Worm (Caenorhabditis elegans) whole organism, young adult: ENCODE measurements around the gene Y37E11AL.2.
A peak's percentile ranks its signal among the peaks of the same experiment; 100 is the strongest.

Experiments used
- B0336.3 ChIP-seq: fragments of 200-800 bp; sonication (Bioruptor generic); IDR thresholded peaks from 2 replicates; pipeline ENCODE4 v1.3.6; 2022; ENCODE audit warnings: missing genetic modification characterization, missing compliant biosample characterization
- F37B4.10 ChIP-seq: fragments of 200-800 bp; sonication (Bioruptor generic); IDR thresholded peaks from 2 replicates; pipeline ENCODE4 v1.3.6; 2022; ENCODE audit warnings: missing genetic modification characterization, missing compliant biosample characterization
- F57C9.4 ChIP-seq: sonication (generic microtip); optimal IDR thresholded peaks from 2 replicates; lab custom pipeline; 2017; ENCODE audit warnings: mild to moderate bottlenecking, missing genetic modification characterization, missing compliant biosample characterization
- K11D2.4 ChIP-seq: fragments of 200-800 bp; sonication (Bioruptor generic); IDR thresholded peaks from 2 replicates; pipeline ENCODE4 v1.3.6; 2022; ENCODE audit warnings: missing genetic modification reagents, missing genetic modification characterization, missing compliant biosample characterization
- T26A5.8 ChIP-seq: sonication (generic microtip); optimal IDR thresholded peaks from 2 replicates; lab custom pipeline; 2016; ENCODE audit warnings: missing genetic modification characterization, missing compliant biosample characterization
- Y56A3A.18 ChIP-seq: fragments of 200-800 bp; sonication (Bioruptor generic); IDR thresholded peaks from 2 replicates; pipeline ENCODE4 v1.3.6; 2022; ENCODE audit warnings: missing genetic modification reagents, missing genetic modification characterization, missing compliant biosample characterization
- Y67H2A.10 ChIP-seq: fragments of 200-800 bp; sonication (Bioruptor generic); conservative IDR thresholded peaks from 2 replicates; pipeline ENCODE4 v1.3.6; 2022; ENCODE audit warnings: missing genetic modification reagents, missing genetic modification characterization, missing compliant biosample characterization
- ama-1 ChIP-seq, 3 experiments: fragments of 150-350 bp in 1 of 3; sonication (generic microtip) in 2 of 3; optimal IDR thresholded peaks; 2 replicates each; lab custom pipeline; 2014 to 2018; ENCODE audit warnings: missing biosample characterization in 2 of 3, missing genetic modification characterization in 2 of 3, missing genetic modification reagents in 2 of 3
- aptf-2 ChIP-seq: fragments of 200-800 bp; sonication (Bioruptor generic); conservative IDR thresholded peaks from 2 replicates; pipeline ENCODE4 v1.3.6; 2022; ENCODE audit warnings: missing genetic modification reagents, missing genetic modification characterization, missing compliant biosample characterization
- attf-3 ChIP-seq: fragments of 200-800 bp; sonication (Bioruptor generic); conservative IDR thresholded peaks from 2 replicates; pipeline ENCODE4 v1.3.6; 2022; ENCODE audit warnings: missing genetic modification reagents, missing genetic modification characterization, missing compliant biosample characterization
- attf-5 ChIP-seq: fragments of 200-800 bp; sonication (Bioruptor generic); optimal IDR thresholded peaks from 2 replicates; lab custom pipeline; 2018; ENCODE audit warnings: mild to moderate bottlenecking, missing genetic modification characterization, missing compliant biosample characterization
- ccch-3 ChIP-seq: fragments of 200-800 bp; sonication (Bioruptor generic); optimal IDR thresholded peaks from 2 replicates; lab custom pipeline; 2018; ENCODE audit warnings: mild to moderate bottlenecking, missing genetic modification characterization, missing compliant biosample characterization
- ceh-100 ChIP-seq: fragments of 200-800 bp; sonication (Bioruptor generic); IDR thresholded peaks from 2 replicates; pipeline ENCODE4 v1.3.6; 2022; ENCODE audit warnings: missing genetic modification reagents, missing genetic modification characterization, missing compliant biosample characterization
- ceh-27 ChIP-seq: fragments of 200-800 bp; sonication (Bioruptor generic); optimal IDR thresholded peaks from 2 replicates; lab custom pipeline; 2018; ENCODE audit warnings: mild to moderate bottlenecking, missing genetic modification characterization, moderate library complexity, missing compliant biosample characterization
- ceh-91 ChIP-seq: fragments of 200-800 bp; sonication (Bioruptor generic); IDR thresholded peaks from 2 replicates; pipeline ENCODE4 v1.3.6; 2022; ENCODE audit warnings: missing genetic modification reagents, missing genetic modification characterization, missing compliant biosample characterization
- chd-7 ChIP-seq: sonication (generic microtip); optimal IDR thresholded peaks from 2 replicates; lab custom pipeline; 2016; ENCODE audit warnings: mild to moderate bottlenecking, missing genetic modification characterization, moderate library complexity, missing compliant biosample characterization
- dpl-1 ChIP-seq: fragments of 150-350 bp; optimal IDR thresholded peaks from 2 replicates; lab custom pipeline; 2014; ENCODE audit warnings: missing biosample characterization, missing genetic modification reagents, missing genetic modification characterization
- him-1 ChIP-seq: sonication (generic microtip); optimal IDR thresholded peaks from 2 replicates; lab custom pipeline; 2016; ENCODE audit warnings: missing genotype, missing genetic modification reagents, missing genetic modification characterization, missing compliant biosample characterization
- lin-26 ChIP-seq: fragments of 200-800 bp; sonication (Bioruptor generic); IDR thresholded peaks from 2 replicates; pipeline ENCODE4 v1.3.6; 2022; ENCODE audit warnings: missing genetic modification reagents, missing genetic modification characterization, missing compliant biosample characterization
- lin-35 ChIP-seq, 3 experiments: fragments of 150-350 bp in 2 of 3; sonication (generic microtip) in 1 of 3; optimal IDR thresholded peaks; 2 replicates each; lab custom pipeline; 2014 to 2018; ENCODE audit warnings: missing biosample characterization in 3 of 3, missing genetic modification characterization in 3 of 3, missing genetic modification reagents in 3 of 3
- lin-54 ChIP-seq: fragments of 200-800 bp; sonication (Bioruptor generic); optimal IDR thresholded peaks from 2 replicates; lab custom pipeline; 2018; ENCODE audit warnings: mild to moderate bottlenecking, missing genetic modification characterization, missing compliant biosample characterization
- madf-3 ChIP-seq: fragments of 200-800 bp; sonication (Bioruptor generic); IDR thresholded peaks from 2 replicates; pipeline ENCODE4 v1.3.6; 2022; ENCODE audit warnings: missing genetic modification reagents, missing genetic modification characterization, missing compliant biosample characterization
- madf-6 ChIP-seq: fragments of 200-800 bp; sonication (Bioruptor generic); IDR thresholded peaks from 2 replicates; pipeline ENCODE4 v1.3.6; 2022; ENCODE audit warnings: missing genetic modification reagents, missing genetic modification characterization, missing compliant biosample characterization
- mcd-1 ChIP-seq: fragments of 200-800 bp; sonication (Bioruptor generic); IDR thresholded peaks from 2 replicates; pipeline ENCODE4 v1.3.6; 2022; ENCODE audit warnings: missing genetic modification reagents, missing genetic modification characterization, missing compliant biosample characterization
- mel-28 ChIP-seq: sonication (generic microtip); optimal IDR thresholded peaks from 2 replicates; lab custom pipeline; 2016; ENCODE audit warnings: borderline replicate concordance, mild to moderate bottlenecking, missing genetic modification characterization, missing compliant biosample characterization
- nfya-2 ChIP-seq: fragments of 200-800 bp; sonication (Bioruptor generic); IDR thresholded peaks from 2 replicates; pipeline ENCODE4 v1.3.6; 2022; ENCODE audit warnings: missing genetic modification reagents, missing genetic modification characterization, missing compliant biosample characterization
- nhr-27 ChIP-seq: fragments of 200-800 bp; sonication (Bioruptor generic); optimal IDR thresholded peaks from 2 replicates; lab custom pipeline; 2018; ENCODE audit warnings: mild to moderate bottlenecking, missing genetic modification characterization, moderate library complexity, missing compliant biosample characterization
- nhr-90 ChIP-seq: sonication (generic microtip); optimal IDR thresholded peaks from 2 replicates; lab custom pipeline; 2016; ENCODE audit warnings: missing genotype, mild to moderate bottlenecking, missing genetic modification characterization, missing compliant biosample characterization
- pbrm-1 ChIP-seq: fragments of 200-800 bp; sonication (Bioruptor generic); IDR thresholded peaks from 2 replicates; pipeline ENCODE4 v1.3.6; 2022; ENCODE audit warnings: missing genetic modification reagents, missing genetic modification characterization, missing compliant biosample characterization
- rec-8 ChIP-seq, 2 experiments: sonication (generic microtip); optimal IDR thresholded peaks; 2 replicates each; lab custom pipeline; 2016; ENCODE audit warnings: mild to moderate bottlenecking in 2 of 2, missing genetic modification characterization in 2 of 2, missing genetic modification reagents in 2 of 2, missing genotype in 2 of 2, missing biosample characterization in 1 of 2, missing compliant biosample characterization in 1 of 2, moderate library complexity in 1 of 2
- sdz-38 ChIP-seq: sonication (generic microtip); optimal IDR thresholded peaks from 2 replicates; lab custom pipeline; 2016; ENCODE audit warnings: missing genotype, missing genetic modification characterization, missing compliant biosample characterization
- sptf-2 ChIP-seq: fragments of 200-800 bp; sonication (Bioruptor generic); optimal IDR thresholded peaks from 2 replicates; lab custom pipeline; 2018; ENCODE audit warnings: mild to moderate bottlenecking, missing genetic modification characterization, missing compliant biosample characterization
- unc-62 ChIP-seq: fragments of 150-350 bp; optimal IDR thresholded peaks from 2 replicates; lab custom pipeline; 2014; ENCODE audit warnings: missing biosample characterization, missing genetic modification reagents, missing genetic modification characterization
- ztf-18 ChIP-seq: sonication (generic microtip); optimal IDR thresholded peaks from 2 replicates; lab custom pipeline; 2016; ENCODE audit warnings: missing genotype, mild to moderate bottlenecking, missing genetic modification characterization, missing compliant biosample characterization
- ztf-25 ChIP-seq: fragments of 200-800 bp; sonication (Bioruptor generic); IDR thresholded peaks from 2 replicates; pipeline ENCODE4 v1.3.6; 2022; ENCODE audit warnings: missing genetic modification reagents, missing genetic modification characterization, missing compliant biosample characterization
- ztf-3 ChIP-seq: fragments of 200-800 bp; sonication (Bioruptor generic); optimal IDR thresholded peaks from 2 replicates; lab custom pipeline; 2018; ENCODE audit warnings: mild to moderate bottlenecking, missing genetic modification characterization, missing compliant biosample characterization
- ztf-6 ChIP-seq: fragments of 200-800 bp; sonication (Bioruptor generic); IDR thresholded peaks from 2 replicates; pipeline ENCODE4 v1.3.6; 2022; ENCODE audit warnings: missing genetic modification reagents, missing genetic modification characterization, missing compliant biosample characterization

Gene Y37E11AL.2

DNA sequence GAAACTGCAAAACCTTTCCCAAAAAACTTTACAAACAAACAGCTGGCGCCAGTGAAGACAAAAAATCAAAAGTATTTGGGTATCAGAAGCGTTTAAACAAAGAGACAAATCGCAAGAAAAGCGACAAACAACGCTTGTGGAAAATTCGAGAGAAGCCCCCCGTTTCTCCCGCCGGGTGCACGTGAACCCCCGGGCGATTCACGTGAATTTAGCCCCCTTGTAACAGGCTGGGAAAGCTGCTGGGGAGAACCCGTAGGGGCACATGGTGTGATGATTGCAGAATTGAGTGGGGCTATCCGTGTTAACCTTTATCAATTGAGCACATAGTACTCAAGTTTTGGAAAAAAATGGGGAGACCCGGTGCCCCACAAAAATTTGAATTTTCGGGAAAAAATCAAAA is 44.1 kb upstream of the Y37E11AL.2 start (continued):
- no peak for TF ChIP-seq ccch-3
- no peak for TF ChIP-seq Y56A3A.18 (GFP tag; lab: Robert Waterston, UW)
- no peak for TF ChIP-seq T26A5.8 (tag; lab: Kevin White, UChicago)
- no peak for TF ChIP-seq attf-5 (GFP tag; lab: Kevin White, UChicago)
- no peak for TF ChIP-seq rec-8 (tag; optimal IDR thresholded peaks at IDR 0.05; lab: Kevin White, UChicago)
- TF ChIP-seq K11D2.4 (GFP tag; lab: Robert Waterston, UW): peak; percentile 82
- TF ChIP-seq nhr-27: no peak
- no peak for TF ChIP-seq ceh-100
- TF ChIP-seq chd-7: peak; percentile 41
- 0 out of 2 replicates have a peak, but pooled peaks have one; percentile 23 for TF ChIP-seq B0336.3 (GFP tag; lab: Robert Waterston, UW)
- no peak for TF ChIP-seq nhr-90 (tag; lab: Kevin White, UChicago)
- no peak for TF ChIP-seq madf-6
- no peak for TF ChIP-seq ztf-3 (GFP tag; lab: Kevin White, UChicago)
- no peak for TF ChIP-seq ceh-27
- TF ChIP-seq F37B4.10 (GFP tag; lab: Robert Waterston, UW): no peak
- TF ChIP-seq madf-3: no peak
- TF ChIP-seq F57C9.4 (tag; lab: Kevin White, UChicago): no peak

ce11 chrIV:3654823-3655222 is 43.5 kb upstream of the Y37E11AL.2 start:
- TF ChIP-seq ama-1 (optimal IDR thresholded peaks at IDR 0.05; lab: Kevin White, UChicago): no peak
- TF ChIP-seq ama-1 (GFP tag; optimal IDR thresholded peaks at IDR 0.05; lab: Kevin White, UChicago): no peak
- no peak for TF ChIP-seq sdz-38
- TF ChIP-seq ceh-100: no peak
- TF ChIP-seq lin-26 (GFP tag; lab: Robert Waterston, UW): no peak
- TF ChIP-seq unc-62 (GFP tag; lab: Kevin White, UChicago): no peak
- no peak for TF ChIP-seq ceh-91

- TF ChIP-seq lin-35 (GFP tag; optimal IDR thresholded peaks at IDR 0.05; lab: Kevin White, UChicago) (no peak), attf-3 (no peak), aptf-2 (no peak), mcd-1 (GFP tag; lab: Robert Waterston, UW) (no peak)
These were observed 42.4 kb upstream of the Y37E11AL.2 start for ce11 chrIV:3655896-3656295.

DNA sequence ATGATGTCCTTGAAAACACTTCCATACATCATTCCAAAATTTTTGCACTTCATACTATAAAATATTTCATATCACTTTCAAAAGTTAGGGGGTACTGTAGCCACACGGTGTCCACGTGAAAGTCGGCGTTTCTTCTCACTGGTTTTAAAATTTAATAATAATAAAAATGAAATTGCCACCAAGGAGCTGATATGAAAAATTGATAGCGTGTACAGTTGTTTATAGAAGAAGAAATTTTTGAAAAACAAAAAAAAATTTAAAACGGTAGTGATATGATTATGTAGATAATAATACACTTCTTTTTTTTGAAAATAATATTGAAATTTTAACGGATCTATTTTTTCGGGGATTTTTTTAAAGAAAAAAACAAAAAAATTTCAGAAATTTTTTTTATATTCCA is 38.4 kb upstream of the Y37E11AL.2 start:
- no peak for TF ChIP-seq lin-54 (GFP tag; lab: Kevin White, UChicago)
- no peak for TF ChIP-seq ztf-25 (GFP tag; lab: Robert Waterston, UW)
- TF ChIP-seq him-1 (tag; lab: Kevin White, UChicago): no peak
- no peak for TF ChIP-seq nfya-2 (GFP tag; lab: Robert Waterston, UW)
- no peak for TF ChIP-seq attf-5 (GFP tag; lab: Kevin White, UChicago)
- TF ChIP-seq attf-3: no peak
- no peak for TF ChIP-seq Y67H2A.10 (GFP tag; lab: Robert Waterston, UW)
- TF ChIP-seq ztf-18 (tag; lab: Kevin White, UChicago): no peak
- TF ChIP-seq mel-28 (tag; lab: Kevin White, UChicago): no peak
- TF ChIP-seq dpl-1: no peak
- no peak for TF ChIP-seq F37B4.10 (GFP tag; lab: Robert Waterston, UW)
- no peak for TF ChIP-seq sptf-2
- no peak for TF ChIP-seq ztf-6 (GFP tag; lab: Robert Waterston, UW)
- TF ChIP-seq pbrm-1: no peak
- TF ChIP-seq, all 124 proteins: peak for 0
